Fruit fly (Drosophila melanogaster) whole organism, embryonic: ENCODE data around the gene 5-HT7.
A peak's percentile ranks its signal among the peaks of the same experiment; 100 is the strongest.

Source experiments
- CG10147 ChIP-seq: fragments of 200-800 bp; sonication (Bioruptor generic); optimal IDR thresholded peaks from 2 replicates; lab custom pipeline; 2019; ENCODE audit warnings: missing biosample characterization, mild to moderate bottlenecking, missing genetic modification characterization, moderate library complexity
- CG10209 ChIP-seq: fragments of 200-800 bp; sonication (Bioruptor generic); optimal IDR thresholded peaks from 3 replicates; lab custom pipeline; 2017; ENCODE audit warnings: missing biosample characterization, mild to moderate bottlenecking, missing genetic modification characterization, missing genetic modification reagents
- CG11085 ChIP-seq: fragments of 200-800 bp; sonication (Bioruptor generic); IDR thresholded peaks from 2 replicates; pipeline ENCODE4 v1.3.6; 2022; ENCODE audit warnings: missing biosample characterization, missing genetic modification characterization
- CG11093 ChIP-seq: fragments of 200-800 bp; sonication (Bioruptor generic); IDR thresholded peaks from 3 replicates; pipeline ENCODE4 v1.3.6; 2022; ENCODE audit warnings: missing biosample characterization, missing genetic modification characterization
- CG12219 ChIP-seq: fragments of 200-800 bp; sonication (Bioruptor generic); optimal IDR thresholded peaks from 3 replicates; lab custom pipeline; 2018; ENCODE audit warnings: missing biosample characterization, mild to moderate bottlenecking, missing genetic modification characterization
- CG13624 ChIP-seq: fragments of 200-800 bp; sonication (Bioruptor generic); optimal IDR thresholded peaks from 2 replicates; lab custom pipeline; 2016; ENCODE audit warnings: missing biosample characterization, missing genetic modification characterization
- CG15011 ChIP-seq: fragments of 200-800 bp; sonication (Bioruptor generic); optimal IDR thresholded peaks from 3 replicates; lab custom pipeline; 2018; ENCODE audit warnings: missing biosample characterization, mild to moderate bottlenecking, missing genetic modification characterization
- CG16813 ChIP-seq: fragments of 200-800 bp; sonication (Bioruptor generic); IDR thresholded peaks from 3 replicates; pipeline ENCODE4 v1.3.6; 2022; ENCODE audit warnings: missing biosample characterization, missing genetic modification characterization; ENCODE audit not compliant: partially characterized antibody
- CG18619 ChIP-seq: fragments of 200-800 bp; sonication (Bioruptor generic); optimal IDR thresholded peaks from 3 replicates; lab custom pipeline; 2017; ENCODE audit warnings: missing biosample characterization, mild to moderate bottlenecking, missing genetic modification characterization
- CG2116 ChIP-seq: fragments of 200-800 bp; sonication (Bioruptor generic); optimal IDR thresholded peaks from 3 replicates; lab custom pipeline; 2018; ENCODE audit warnings: missing biosample characterization, mild to moderate bottlenecking, missing genetic modification characterization
- CG32767 ChIP-seq: fragments of 200-800 bp; sonication (Bioruptor generic); IDR thresholded peaks from 2 replicates; pipeline ENCODE4 v1.3.6; 2022; ENCODE audit warnings: missing biosample characterization, missing genetic modification characterization
- CG4328 ChIP-seq: fragments of 200-800 bp; sonication (Bioruptor generic); optimal IDR thresholded peaks from 3 replicates; lab custom pipeline; 2017; ENCODE audit warnings: missing biosample characterization, missing genetic modification reagents, missing genetic modification characterization
- CG5245 ChIP-seq: fragments of 200-800 bp; sonication (Bioruptor generic); optimal IDR thresholded peaks from 3 replicates; lab custom pipeline; 2016; ENCODE audit warnings: missing biosample characterization, missing genetic modification characterization
- CG6854 ChIP-seq: fragments of 200-800 bp; sonication (Bioruptor generic); optimal IDR thresholded peaks from 3 replicates; lab custom pipeline; 2017; ENCODE audit warnings: missing biosample characterization, mild to moderate bottlenecking, missing genetic modification characterization
- CG7786 ChIP-seq: fragments of 200-800 bp; sonication (Bioruptor generic); optimal IDR thresholded peaks from 2 replicates; lab custom pipeline; 2016; ENCODE audit warnings: missing biosample characterization, missing genetic modification characterization
- CG7963 ChIP-seq: fragments of 200-800 bp; sonication (Bioruptor generic); IDR thresholded peaks from 3 replicates; pipeline ENCODE4 v1.3.6; 2022; ENCODE audit warnings: missing biosample characterization, missing genetic modification characterization; ENCODE audit not compliant: partially characterized antibody
- CG9609 ChIP-seq: fragments of 200-800 bp; sonication (Bioruptor generic); optimal IDR thresholded peaks from 3 replicates; lab custom pipeline; 2016; ENCODE audit warnings: missing biosample characterization, missing genetic modification characterization
- E2f1 ChIP-seq: fragments of 200-800 bp; sonication (Bioruptor generic); IDR thresholded peaks from 2 replicates; pipeline ENCODE4 v1.3.6; 2022; ENCODE audit warnings: missing biosample characterization, missing genetic modification characterization
- Fer2 ChIP-seq: fragments of 200-800 bp; sonication (Bioruptor generic); optimal IDR thresholded peaks from 2 replicates; lab custom pipeline; 2018; ENCODE audit warnings: missing biosample characterization, mild to moderate bottlenecking, missing genetic modification characterization, moderate library complexity
- Meics ChIP-seq: fragments of 200-800 bp; sonication (Bioruptor generic); optimal IDR thresholded peaks from 2 replicates; lab custom pipeline; 2017; ENCODE audit warnings: missing biosample characterization, mild to moderate bottlenecking, missing genetic modification characterization
- Myb ChIP-seq: fragments of 200-800 bp; sonication (Bioruptor generic); optimal IDR thresholded peaks from 2 replicates; lab custom pipeline; 2016; ENCODE audit warnings: missing biosample characterization, missing genetic modification characterization
- Oaz ChIP-seq: fragments of 200-800 bp; sonication (Bioruptor generic); IDR thresholded peaks from 2 replicates; pipeline ENCODE4 v1.3.6; 2022; ENCODE audit warnings: missing biosample characterization, missing genetic modification characterization
- Scr ChIP-seq: fragments of 200-800 bp; sonication (Bioruptor generic); IDR thresholded peaks from 2 replicates; pipeline ENCODE4 v1.3.6; 2022; ENCODE audit warnings: missing biosample characterization, missing genetic modification characterization; ENCODE audit not compliant: partially characterized antibody
- Sry-δ ChIP-seq: fragments of 200-800 bp; sonication (Bioruptor generic); optimal IDR thresholded peaks from 2 replicates; lab custom pipeline; 2016; ENCODE audit warnings: missing biosample characterization, missing genetic modification characterization
- Ssrp ChIP-seq: fragments of 200-800 bp; sonication (Bioruptor generic); optimal IDR thresholded peaks from 2 replicates; lab custom pipeline; 2018; ENCODE audit warnings: missing biosample characterization, mild to moderate bottlenecking, missing genetic modification characterization, moderate library complexity
- al ChIP-seq: fragments of 200-800 bp; sonication (Bioruptor generic); IDR thresholded peaks from 2 replicates; pipeline ENCODE4 v1.3.6; 2022; ENCODE audit warnings: missing biosample characterization, missing genetic modification characterization
- ash1 ChIP-seq: fragments of 200-800 bp; sonication (Bioruptor generic); optimal IDR thresholded peaks from 2 replicates; lab custom pipeline; 2018; ENCODE audit warnings: missing biosample characterization, mild to moderate bottlenecking, missing genetic modification characterization
- chinmo ChIP-seq: fragments of 200-800 bp; sonication (Bioruptor generic); IDR thresholded peaks from 4 replicates; pipeline ENCODE4 v1.3.6; 2022; ENCODE audit warnings: missing biosample characterization, missing genetic modification characterization; ENCODE audit not compliant: partially characterized antibody
- corto ChIP-seq: fragments of 200-800 bp; sonication (Bioruptor generic); optimal IDR thresholded peaks from 2 replicates; lab custom pipeline; 2016; ENCODE audit warnings: missing biosample characterization, mild to moderate bottlenecking, missing genetic modification characterization, moderate library complexity
- crp ChIP-seq, 2 experiments: fragments of 200-800 bp; sonication (Bioruptor generic); optimal IDR thresholded peaks; 2 replicates in 1 of 2; 3 replicates in 1 of 2; lab custom pipeline; 2017; ENCODE audit warnings: missing biosample characterization in 2 of 2, missing genetic modification characterization in 2 of 2, mild to moderate bottlenecking in 1 of 2, moderate library complexity in 1 of 2
- en ChIP-seq: fragments of 200-800 bp; sonication (Bioruptor generic); optimal IDR thresholded peaks from 2 replicates; lab custom pipeline; 2016; ENCODE audit warnings: missing biosample characterization, missing genetic modification characterization
- ewg ChIP-seq: fragments of 200-800 bp; sonication (Bioruptor generic); optimal IDR thresholded peaks from 3 replicates; lab custom pipeline; 2017; ENCODE audit warnings: mild to moderate bottlenecking, missing biosample characterization, missing genetic modification reagents, missing genetic modification characterization
- fd3F ChIP-seq: fragments of 200-800 bp; sonication (Bioruptor generic); optimal IDR thresholded peaks from 2 replicates; lab custom pipeline; 2018; ENCODE audit warnings: missing biosample characterization, mild to moderate bottlenecking, missing genetic modification characterization, moderate library complexity
- fd64A ChIP-seq: fragments of 200-800 bp; sonication (Bioruptor generic); optimal IDR thresholded peaks from 3 replicates; lab custom pipeline; 2018; ENCODE audit warnings: missing biosample characterization, mild to moderate bottlenecking, missing genetic modification characterization
- fd96Cb ChIP-seq: fragments of 200-800 bp; sonication (Bioruptor generic); optimal IDR thresholded peaks from 2 replicates; lab custom pipeline; 2018; ENCODE audit warnings: missing biosample characterization, mild to moderate bottlenecking, missing genetic modification characterization, moderate library complexity
- ftz-f1 ChIP-seq: fragments of 200-800 bp; sonication (Bioruptor generic); optimal IDR thresholded peaks from 2 replicates; lab custom pipeline; 2016; ENCODE audit warnings: missing biosample characterization, missing genetic modification characterization
- insv ChIP-seq, 2 experiments: fragments of 200-800 bp; sonication (Bioruptor generic); optimal IDR thresholded peaks; 3 replicates each; lab custom pipeline; 2016 to 2018; ENCODE audit warnings: missing biosample characterization in 2 of 2, missing genetic modification characterization in 2 of 2
- kay ChIP-seq: fragments of 200-800 bp; sonication (Bioruptor generic); optimal IDR thresholded peaks from 2 replicates; lab custom pipeline; 2016; ENCODE audit warnings: missing biosample characterization, missing genetic modification characterization
- klu ChIP-seq: fragments of 200-800 bp; sonication (Bioruptor generic); IDR thresholded peaks from 2 replicates; pipeline ENCODE4 v1.3.6; 2022; ENCODE audit warnings: missing biosample characterization, missing genetic modification characterization
- lola ChIP-seq, 3 experiments: fragments of >200 bp in 2 of 3; fragments of 200-800 bp in 1 of 3; sonication (Bioruptor generic) in 1 of 3; optimal IDR thresholded peaks; 2 replicates each; lab custom pipeline; 2017 to 2019; ENCODE audit warnings: missing biosample characterization in 3 of 3, missing genetic modification characterization in 3 of 3, mild to moderate bottlenecking in 1 of 3, moderate library complexity in 1 of 3
- mam ChIP-seq: fragments of 200-800 bp; sonication (Bioruptor generic); optimal IDR thresholded peaks from 3 replicates; lab custom pipeline; 2016; ENCODE audit warnings: missing biosample characterization, missing genetic modification characterization
- pb ChIP-seq: fragments of 200-800 bp; sonication (Bioruptor generic); optimal IDR thresholded peaks from 3 replicates; lab custom pipeline; 2016; ENCODE audit warnings: missing biosample characterization, missing genetic modification characterization
- psq ChIP-seq: fragments of 200-800 bp; sonication (Bioruptor generic); optimal IDR thresholded peaks from 2 replicates; lab custom pipeline; 2017; ENCODE audit warnings: missing biosample characterization, missing genetic modification characterization
- sens-2 ChIP-seq: fragments of 200-800 bp; sonication (Bioruptor generic); IDR thresholded peaks from 2 replicates; pipeline ENCODE4 v1.3.6; 2022; ENCODE audit warnings: missing biosample characterization, missing genetic modification characterization
- tgo ChIP-seq: fragments of 200-800 bp; sonication (Bioruptor generic); IDR thresholded peaks from 3 replicates; pipeline ENCODE4 v1.3.6; 2022; ENCODE audit warnings: missing biosample characterization, missing genetic modification characterization
- tio ChIP-seq: fragments of 200-800 bp; sonication (Bioruptor generic); optimal IDR thresholded peaks from 2 replicates; lab custom pipeline; 2017; ENCODE audit warnings: missing biosample characterization, missing genetic modification characterization, inconsistent platforms
- tll ChIP-seq, 2 experiments: fragments of 200-800 bp in 1 of 2; fragments of >200 bp in 1 of 2; sonication (Bioruptor generic) in 1 of 2; optimal IDR thresholded peaks; 2 replicates each; lab custom pipeline; 2017 to 2019; ENCODE audit warnings: missing biosample characterization in 2 of 2, missing genetic modification characterization in 2 of 2, mild to moderate bottlenecking in 1 of 2, moderate library complexity in 1 of 2

5-HT7 gene

dm6 chr3R:31060708-31061625 is 44.3 kb upstream of the 5-HT7 start, which contains the start of gene dco (continued):
- TF ChIP-seq lola (GFP tag; optimal IDR thresholded peaks at IDR 0.05; lab: Kevin White, UChicago) (peak in 1 of 3 experiments; percentile 1), CG9609 (GFP tag; lab: Kevin White, UChicago) (peak; percentile 75), fd96Cb (tag; lab: Kevin White, UChicago) (peak; percentile 59), ewg (GFP tag; lab: Kevin White, UChicago) (peak; percentile 70), CG13624 (GFP tag; lab: Kevin White, UChicago) (peak; percentile 82), psq (GFP tag; lab: Kevin White, UChicago) (no peak), pb (GFP tag; lab: Kevin White, UChicago) (peak; percentile 13), tll (GFP tag; optimal IDR thresholded peaks at IDR 0.05; lab: Kevin White, UChicago) (peak in 1 of 2 experiments; percentile 27), CG10147 (peak; percentile 5), Meics (GFP tag; lab: Kevin White, UChicago) (peak; percentile 81), en (GFP tag; lab: Kevin White, UChicago) (no peak), CG15011 (GFP tag; lab: Kevin White, UChicago) (no peak), CG12219 (no peak), Myb (GFP tag; lab: Kevin White, UChicago) (peak; percentile 58), insv (GFP tag; optimal IDR thresholded peaks at IDR 0.05; lab: Kevin White, UChicago) (peak in 1 of 2 experiments; percentile 53), E2f1 (peak; percentile 79), Sry-δ (GFP tag; lab: Kevin White, UChicago) (peak; percentile 55), CG6854 (no peak), corto (no peak), CG11085 (peak; percentile 82), ash1 (GFP tag; lab: Kevin White, UChicago) (peak; percentile 49), crp (GFP tag; optimal IDR thresholded peaks at IDR 0.05; lab: Kevin White, UChicago) (peak in 1 of 2 experiments; percentile 14), tgo (peak; percentile 80), CG7963 (GFP tag; lab: Robert Waterston, UW) (no peak), mam (peak; percentile 85), CG10209 (GFP tag; lab: Kevin White, UChicago) (peak; percentile 40), CG4328 (GFP tag; lab: Kevin White, UChicago) (peak; percentile 68), CG16813 (no peak), Ssrp (tag; lab: Kevin White, UChicago) (peak; percentile 18), ftz-f1 (peak; percentile 21), Scr (no peak), sens-2 (GFP tag; lab: Robert Waterston, UW) (peak; percentile 22; the same call in 1 of the 2 replicates), CG11093 (GFP tag; lab: Robert Waterston, UW) (peak; percentile 55; the same call in 2 of the 3 replicates), CG18619 (GFP tag; lab: Kevin White, UChicago) (peak; percentile 56), fd64A (no peak), Fer2 (peak; percentile 14), klu (GFP tag; lab: Robert Waterston, UW) (peak; percentile 51; the same call in 1 of the 2 replicates), tio (GFP tag; lab: Kevin White, UChicago) (peak; percentile 66), kay (peak; percentile 68), chinmo (GFP tag; lab: Robert Waterston, UW) (peak; percentile 80; the same call in 1 of the 4 replicates), CG7786 (GFP tag; lab: Kevin White, UChicago) (peak; percentile 50), CG32767 (GFP tag; lab: Robert Waterston, UW) (no peak), fd3F (GFP tag; lab: Kevin White, UChicago) (peak; percentile 29), al (GFP tag; lab: Robert Waterston, UW) (peak; percentile 62), Oaz (GFP tag; lab: Robert Waterston, UW) (0 out of 2 replicates have a peak, but pooled peaks have one; percentile 15), CG2116 (peak; percentile 36), CG5245 (GFP tag; lab: Kevin White, UChicago) (peak; percentile 94)
